Worm (Caenorhabditis elegans): Measurements from ENCODE around the gene mltn-1.

ce11 chrII:13091123-13091522 is 53.9 kb downstream of the mltn-1 start, which contains the start of gene Y81G3A.4:
- no peak for TF ChIP-seq ztf-23 (GFP tag; IDR thresholded peaks at IDR 0.05)
- no peak for TF ChIP-seq tab-1 (GFP tag; IDR thresholded peaks at IDR 0.05)

All from whole organism, midembryonic.